Fruit fly (Drosophila melanogaster) whole organism, embryonic: ENCODE data around the gene RpS20.

ENCODE experiments used
- Antp ChIP-seq: fragments of 200-800 bp; sonication (Bioruptor generic); optimal IDR thresholded peaks from 3 replicates; lab custom pipeline; 2016; ENCODE audit warnings: missing biosample characterization, missing genetic modification characterization
- Atf3 ChIP-seq: fragments of 200-800 bp; sonication (Bioruptor generic); optimal IDR thresholded peaks from 3 replicates; lab custom pipeline; 2016; ENCODE audit warnings: missing biosample characterization, missing genetic modification characterization
- CG10267 ChIP-seq: fragments of 200-800 bp; sonication (Bioruptor generic); optimal IDR thresholded peaks from 2 replicates; lab custom pipeline; 2018; ENCODE audit warnings: missing biosample characterization, mild to moderate bottlenecking, missing genetic modification characterization, moderate library complexity
- CG10431 ChIP-seq: fragments of 200-800 bp; sonication (Bioruptor generic); optimal IDR thresholded peaks from 3 replicates; lab custom pipeline; 2018; ENCODE audit warnings: missing biosample characterization, mild to moderate bottlenecking, missing genetic modification characterization
- CG11723 ChIP-seq: fragments of 200-800 bp; sonication (Bioruptor generic); optimal IDR thresholded peaks from 2 replicates; lab custom pipeline; 2017; ENCODE audit warnings: missing biosample characterization, mild to moderate bottlenecking, missing genetic modification characterization
- CG12071 ChIP-seq: fragments of 200-800 bp; sonication (Bioruptor generic); optimal IDR thresholded peaks from 3 replicates; lab custom pipeline; 2018; ENCODE audit warnings: missing biosample characterization, mild to moderate bottlenecking, missing genetic modification characterization
- CG13424 ChIP-seq: fragments of 200-800 bp; sonication (Bioruptor generic); optimal IDR thresholded peaks from 2 replicates; lab custom pipeline; 2019; ENCODE audit warnings: missing biosample characterization, mild to moderate bottlenecking, missing genetic modification characterization, moderate library complexity
- CG13624 ChIP-seq: fragments of 200-800 bp; sonication (Bioruptor generic); optimal IDR thresholded peaks from 2 replicates; lab custom pipeline; 2016; ENCODE audit warnings: missing biosample characterization, missing genetic modification characterization
- CG15269 ChIP-seq: fragments of 200-800 bp; sonication (Bioruptor generic); optimal IDR thresholded peaks from 2 replicates; lab custom pipeline; 2018; ENCODE audit warnings: missing biosample characterization, mild to moderate bottlenecking, missing genetic modification characterization, moderate library complexity
- CG17186 ChIP-seq: fragments of 200-800 bp; sonication (Bioruptor generic); optimal IDR thresholded peaks from 3 replicates; lab custom pipeline; 2017; ENCODE audit warnings: missing biosample characterization, missing genetic modification reagents, missing genetic modification characterization
- CG17385 ChIP-seq: fragments of 200-800 bp; sonication (Bioruptor generic); optimal IDR thresholded peaks from 3 replicates; lab custom pipeline; 2018; ENCODE audit warnings: missing biosample characterization, mild to moderate bottlenecking, missing genetic modification characterization
- CG17568 ChIP-seq: fragments of 200-800 bp; sonication (Bioruptor generic); optimal IDR thresholded peaks from 2 replicates; lab custom pipeline; 2018; ENCODE audit warnings: missing biosample characterization, mild to moderate bottlenecking, missing genetic modification characterization, moderate library complexity
- CG17612 ChIP-seq: fragments of 200-800 bp; sonication (Bioruptor generic); IDR thresholded peaks from 2 replicates; pipeline ENCODE4 v1.3.6; 2022; ENCODE audit warnings: missing biosample characterization, missing genetic modification characterization
- CG18476 ChIP-seq: fragments of 200-800 bp; sonication (Bioruptor generic); optimal IDR thresholded peaks from 2 replicates; lab custom pipeline; 2016; ENCODE audit warnings: missing biosample characterization, mild to moderate bottlenecking, missing genetic modification characterization
- CG2199 ChIP-seq: fragments of 200-800 bp; sonication (Bioruptor generic); IDR thresholded peaks from 3 replicates; pipeline ENCODE4 v1.3.6; 2022; ENCODE audit warnings: missing biosample characterization, missing genetic modification characterization
- CG31388 ChIP-seq: fragments of 200-800 bp; sonication (Bioruptor generic); optimal IDR thresholded peaks from 2 replicates; lab custom pipeline; 2016; ENCODE audit warnings: missing biosample characterization, missing genetic modification characterization
- CG3838 ChIP-seq: fragments of 200-800 bp; sonication (Bioruptor generic); optimal IDR thresholded peaks from 3 replicates; lab custom pipeline; 2016; ENCODE audit warnings: missing biosample characterization, missing genetic modification characterization
- CG3847 ChIP-seq: fragments of 200-800 bp; sonication (Bioruptor generic); IDR thresholded peaks from 2 replicates; pipeline ENCODE4 v1.3.6; 2022; ENCODE audit warnings: missing biosample characterization, missing genetic modification characterization
- CG7928 ChIP-seq: fragments of 200-800 bp; sonication (Bioruptor generic); optimal IDR thresholded peaks from 2 replicates; lab custom pipeline; 2017; ENCODE audit warnings: missing biosample characterization, mild to moderate bottlenecking, missing genetic modification characterization
- CG8089 ChIP-seq: fragments of 200-800 bp; sonication (Bioruptor generic); optimal IDR thresholded peaks from 3 replicates; lab custom pipeline; 2016; ENCODE audit warnings: missing biosample characterization, missing genetic modification characterization
- CG9817 ChIP-seq: fragments of 200-800 bp; sonication (Bioruptor generic); optimal IDR thresholded peaks from 2 replicates; lab custom pipeline; 2018; ENCODE audit warnings: missing biosample characterization, mild to moderate bottlenecking, missing genetic modification characterization, moderate library complexity
- CG9876 ChIP-seq: fragments of 200-800 bp; sonication (Bioruptor generic); optimal IDR thresholded peaks from 2 replicates; lab custom pipeline; 2016; ENCODE audit warnings: missing biosample characterization, missing genetic modification characterization
- D19B ChIP-seq: fragments of 200-800 bp; sonication (Bioruptor generic); optimal IDR thresholded peaks from 2 replicates; lab custom pipeline; 2017; ENCODE audit warnings: missing biosample characterization, mild to moderate bottlenecking, missing genetic modification characterization
- Dad ChIP-seq: fragments of 200-800 bp; sonication (Bioruptor generic); optimal IDR thresholded peaks from 3 replicates; lab custom pipeline; 2016; ENCODE audit warnings: missing biosample characterization, missing genetic modification characterization
- Dp ChIP-seq: fragments of 200-800 bp; sonication (Bioruptor generic); optimal IDR thresholded peaks from 2 replicates; lab custom pipeline; 2018; ENCODE audit warnings: missing biosample characterization, mild to moderate bottlenecking, missing genetic modification characterization, moderate library complexity
- Eip74EF ChIP-seq, 2 experiments: fragments of 200-800 bp in 1 of 2; fragments of >200 bp in 1 of 2; sonication (Bioruptor generic) in 1 of 2; optimal IDR thresholded peaks; 2 replicates each; lab custom pipeline; 2017 to 2019; ENCODE audit warnings: missing biosample characterization in 2 of 2, missing genetic modification characterization in 2 of 2, mild to moderate bottlenecking in 1 of 2, moderate library complexity in 1 of 2
- HmgD ChIP-seq: fragments of 200-800 bp; sonication (Bioruptor generic); optimal IDR thresholded peaks from 3 replicates; lab custom pipeline; 2016; ENCODE audit warnings: missing biosample characterization, missing genetic modification characterization
- Kr ChIP-seq: fragments of 200-800 bp; sonication (Bioruptor generic); optimal IDR thresholded peaks from 2 replicates; lab custom pipeline; 2017; ENCODE audit warnings: missing biosample characterization, mild to moderate bottlenecking, missing genetic modification characterization
- Nf-YB ChIP-seq: fragments of 200-800 bp; sonication (Bioruptor generic); optimal IDR thresholded peaks from 3 replicates; lab custom pipeline; 2019; ENCODE audit warnings: missing biosample characterization, mild to moderate bottlenecking, missing genetic modification characterization, moderate library complexity
- Stat92E ChIP-seq, 3 experiments: fragments of >200 bp in 2 of 3; fragments of 200-800 bp in 1 of 3; sonication (Bioruptor generic) in 1 of 3; optimal IDR thresholded peaks; 2 replicates each; lab custom pipeline; 2017 to 2019; ENCODE audit warnings: missing biosample characterization in 3 of 3, missing genetic modification characterization in 3 of 3, mild to moderate bottlenecking in 1 of 3, moderate library complexity in 1 of 3
- abd-A ChIP-seq: fragments of 200-800 bp; sonication (Bioruptor generic); optimal IDR thresholded peaks from 3 replicates; lab custom pipeline; 2019; ENCODE audit warnings: missing biosample characterization, mild to moderate bottlenecking, missing genetic modification characterization, moderate library complexity
- amos ChIP-seq: fragments of 200-800 bp; sonication (Bioruptor generic); IDR thresholded peaks from 2 replicates; pipeline ENCODE4 v1.3.6; 2022; ENCODE audit warnings: missing biosample characterization, missing genetic modification characterization; ENCODE audit not compliant: partially characterized antibody
- ap ChIP-seq: fragments of 200-800 bp; sonication (Bioruptor generic); IDR thresholded peaks from 2 replicates; pipeline ENCODE4 v1.3.6; 2022; ENCODE audit warnings: missing biosample characterization, missing genetic modification characterization
- br ChIP-seq: fragments of >200 bp; optimal IDR thresholded peaks from 2 replicates; lab custom pipeline; 2017
- cas ChIP-seq: fragments of 200-800 bp; sonication (Bioruptor generic); IDR thresholded peaks from 2 replicates; pipeline ENCODE4 v1.3.6; 2022; ENCODE audit warnings: missing biosample characterization, missing genetic modification characterization
- crc ChIP-seq: fragments of 200-800 bp; sonication (Bioruptor generic); optimal IDR thresholded peaks from 2 replicates; lab custom pipeline; 2016; ENCODE audit warnings: missing biosample characterization, missing genetic modification characterization
- da ChIP-seq: fragments of 200-800 bp; sonication (Bioruptor generic); optimal IDR thresholded peaks from 2 replicates; lab custom pipeline; 2016; ENCODE audit warnings: missing biosample characterization, missing genetic modification characterization
- ems ChIP-seq: fragments of 200-800 bp; sonication (Bioruptor generic); optimal IDR thresholded peaks from 3 replicates; lab custom pipeline; 2016; ENCODE audit warnings: missing biosample characterization, missing genetic modification characterization
- eyg ChIP-seq: fragments of 200-800 bp; sonication (Bioruptor generic); optimal IDR thresholded peaks from 3 replicates; lab custom pipeline; 2016; ENCODE audit warnings: missing biosample characterization, missing genetic modification characterization
- her ChIP-seq: fragments of 200-800 bp; sonication (Bioruptor generic); optimal IDR thresholded peaks from 2 replicates; lab custom pipeline; 2016; ENCODE audit warnings: missing biosample characterization, missing genetic modification characterization
- maf-S ChIP-seq: fragments of 200-800 bp; sonication (Bioruptor generic); optimal IDR thresholded peaks from 2 replicates; lab custom pipeline; 2016; ENCODE audit warnings: missing biosample characterization, missing genetic modification characterization
- org-1 ChIP-seq: fragments of 200-800 bp; sonication (Bioruptor generic); optimal IDR thresholded peaks from 2 replicates; lab custom pipeline; 2017; ENCODE audit warnings: missing biosample characterization, missing genetic modification characterization
- pros ChIP-seq: fragments of 200-800 bp; sonication (Bioruptor generic); optimal IDR thresholded peaks from 3 replicates; lab custom pipeline; 2019; ENCODE audit warnings: missing biosample characterization, mild to moderate bottlenecking, missing genetic modification characterization, moderate library complexity
- pum ChIP-seq: fragments of 200-800 bp; sonication (Bioruptor generic); optimal IDR thresholded peaks from 2 replicates; lab custom pipeline; 2016; ENCODE audit warnings: missing biosample characterization, missing genetic modification characterization
- repo ChIP-seq: fragments of 200-800 bp; sonication (Bioruptor generic); optimal IDR thresholded peaks from 2 replicates; lab custom pipeline; 2016; ENCODE audit warnings: missing biosample characterization, missing genetic modification characterization
- stc ChIP-seq: fragments of 200-800 bp; sonication (Bioruptor generic); IDR thresholded peaks from 2 replicates; pipeline ENCODE4 v1.3.6; 2022; ENCODE audit warnings: missing biosample characterization, missing genetic modification characterization
- trem ChIP-seq: fragments of 200-800 bp; optimal IDR thresholded peaks from 3 replicates; lab custom pipeline; 2019; ENCODE audit warnings: missing biosample characterization, mild to moderate bottlenecking, missing genetic modification characterization, moderate library complexity
- vvl ChIP-seq: fragments of 200-800 bp; sonication (Bioruptor generic); IDR thresholded peaks from 2 replicates; pipeline ENCODE4 v1.3.6; 2022; ENCODE audit warnings: missing biosample characterization, missing genetic modification characterization
- wor ChIP-seq: fragments of 200-800 bp; sonication (Bioruptor generic); IDR thresholded peaks from 2 replicates; pipeline ENCODE4 v1.3.6; 2022; ENCODE audit warnings: missing biosample characterization, missing genetic modification characterization
- yki ChIP-seq: fragments of >200 bp; optimal IDR thresholded peaks from 3 replicates; lab custom pipeline; 2018

The RpS20 gene

DNA sequence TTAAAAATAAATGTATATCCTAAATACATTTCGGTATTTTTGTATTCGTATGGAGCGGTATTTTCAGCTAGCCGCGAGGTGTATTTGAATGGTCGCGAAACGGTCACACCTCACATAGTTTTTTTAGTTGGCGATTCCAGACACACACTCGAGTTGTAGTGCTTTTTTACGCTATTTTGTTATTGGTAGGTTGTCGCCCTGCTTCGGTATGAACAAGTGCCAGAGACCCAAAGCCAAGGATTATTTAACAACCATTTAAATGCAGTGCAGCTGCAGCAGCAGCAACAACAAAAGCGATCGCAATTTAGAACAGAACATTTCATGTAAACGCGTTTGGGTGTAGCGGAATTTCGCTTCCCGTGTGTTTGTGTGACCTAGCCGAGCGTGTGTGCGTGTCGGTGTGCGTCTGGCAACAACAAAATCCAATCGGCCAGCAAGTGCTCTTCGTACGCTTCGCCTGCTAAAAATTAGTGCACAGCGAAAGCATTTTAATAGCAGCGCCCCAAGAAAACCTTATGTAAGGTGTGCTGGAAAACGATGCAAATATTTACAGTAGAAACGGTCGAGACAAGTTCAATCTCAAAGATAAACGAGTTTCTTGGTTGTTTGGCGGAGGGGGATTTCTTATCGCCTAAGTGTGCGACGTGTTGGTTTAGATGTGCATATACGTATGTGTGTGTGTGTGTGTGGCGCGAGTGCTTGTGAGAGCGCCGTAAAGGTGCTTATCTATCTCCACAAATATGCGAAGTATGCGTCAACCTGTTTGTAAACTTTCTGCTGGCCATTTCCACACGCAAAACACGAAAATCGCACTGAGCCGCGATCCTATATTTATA lies 10.9 kb downstream of the RpS20 start, which contains the start of gene Synd (continued):
- peak; percentile 18 for TF ChIP-seq CG12071 (GFP tag; lab: Kevin White, UChicago)
- TF ChIP-seq Dad (GFP tag; lab: Kevin White, UChicago) = no peak
- no peak for TF ChIP-seq Antp
- no peak for TF ChIP-seq ems (GFP tag; lab: Kevin White, UChicago)
- no peak for TF ChIP-seq CG3838 (GFP tag; lab: Kevin White, UChicago)
- TF ChIP-seq Stat92E (GFP tag; optimal IDR thresholded peaks at IDR 0.05; lab: Kevin White, UChicago) = peak in 1 of 3 experiments; percentile 40
- TF ChIP-seq ap (GFP tag; lab: Robert Waterston, UW) = no peak
- TF ChIP-seq CG11723 (GFP tag; lab: Kevin White, UChicago) = no peak
- peak; percentile 20 for TF ChIP-seq CG17385 (GFP tag; lab: Kevin White, UChicago)
- TF ChIP-seq trem (tag; lab: Kevin White, UChicago) = peak; percentile 33
- no peak for TF ChIP-seq br
- no peak for TF ChIP-seq pum (GFP tag; lab: Kevin White, UChicago)
- TF ChIP-seq CG10267 = peak; percentile 32
- TF ChIP-seq maf-S = no peak
- 0 out of 2 replicates have a peak, but pooled peaks have one; percentile 6 for TF ChIP-seq vvl
- no peak for TF ChIP-seq Atf3
- no peak for TF ChIP-seq eyg
- TF ChIP-seq CG18476 (GFP tag; lab: Kevin White, UChicago) = no peak
- TF ChIP-seq Eip74EF (GFP tag; optimal IDR thresholded peaks at IDR 0.05; lab: Kevin White, UChicago) = peak in 1 of 2 experiments; percentile 31
- no peak for TF ChIP-seq CG9817 (tag; lab: Kevin White, UChicago)
- no peak for TF ChIP-seq org-1 (GFP tag; lab: Kevin White, UChicago)
- no peak for TF ChIP-seq wor (GFP tag; lab: Robert Waterston, UW)
- TF ChIP-seq amos (GFP tag; lab: Robert Waterston, UW) = peak; percentile 18; the same call in 1 of the 2 replicates
- peak; percentile 43 for TF ChIP-seq CG17568 (GFP tag; lab: Kevin White, UChicago)
- TF ChIP-seq CG3847 (GFP tag; lab: Robert Waterston, UW) = no peak
- peak; percentile 14; the same call in 1 of the 2 replicates for TF ChIP-seq stc (GFP tag; lab: Robert Waterston, UW)
- no peak for TF ChIP-seq CG17612
- no peak for TF ChIP-seq CG2199 (GFP tag; lab: Robert Waterston, UW)
- TF ChIP-seq CG10431 (GFP tag; lab: Kevin White, UChicago) = peak; percentile 79
- peak; percentile 24 for TF ChIP-seq CG13624 (GFP tag; lab: Kevin White, UChicago)
- TF ChIP-seq yki (lab: Kevin White, UChicago) = no peak
- TF ChIP-seq crc = no peak
- peak; percentile 23 for TF ChIP-seq her (GFP tag; lab: Kevin White, UChicago)
- TF ChIP-seq HmgD = no peak
- no peak for TF ChIP-seq repo (GFP tag; lab: Kevin White, UChicago)
- peak; percentile 90 for TF ChIP-seq pros
- TF ChIP-seq CG31388 (GFP tag; lab: Kevin White, UChicago) = no peak
- TF ChIP-seq da = no peak
- peak; percentile 29 for TF ChIP-seq abd-A (tag; lab: Kevin White, UChicago)
- TF ChIP-seq CG7928 (GFP tag; lab: Kevin White, UChicago) = no peak
- peak; percentile 31 for TF ChIP-seq Dp (GFP tag; lab: Kevin White, UChicago)
- no peak for TF ChIP-seq CG8089 (GFP tag; lab: Kevin White, UChicago)
- TF ChIP-seq CG17186 (GFP tag; lab: Kevin White, UChicago) = no peak
- TF ChIP-seq Nf-YB = peak; percentile 15
- TF ChIP-seq Kr = no peak
- no peak for TF ChIP-seq CG9876 (GFP tag; lab: Kevin White, UChicago)
- TF ChIP-seq CG13424 (tag; lab: Kevin White, UChicago) = no peak
- peak; percentile 25 for TF ChIP-seq D19B (GFP tag; lab: Kevin White, UChicago)
- TF ChIP-seq cas (GFP tag; lab: Robert Waterston, UW) = no peak
- peak; percentile 2 for TF ChIP-seq CG15269
